Worm (Caenorhabditis elegans) whole organism, young adult: ENCODE data around the gene fbn-1.

Experiments used
- B0035.1 ChIP-seq: sonication (generic microtip); optimal IDR thresholded peaks from 2 replicates; lab custom pipeline; 2016; ENCODE audit warnings: missing genetic modification characterization, mild to moderate bottlenecking, missing compliant biosample characterization, missing genotype, missing genetic modification reagents
- C17E4.6 ChIP-seq: fragments of 200-800 bp; sonication (Bioruptor generic); IDR thresholded peaks from 2 replicates; pipeline ENCODE4 v1.3.6; 2022; ENCODE audit warnings: missing genetic modification reagents, missing genetic modification characterization, missing compliant biosample characterization
- F23B12.7 ChIP-seq: sonication (generic microtip); optimal IDR thresholded peaks from 2 replicates; lab custom pipeline; 2017; ENCODE audit warnings: missing genetic modification characterization, mild to moderate bottlenecking, missing compliant biosample characterization, antibody characterized with exemption, moderate library complexity; ENCODE audit not compliant: insufficient read depth
- F49E8.2 ChIP-seq: sonication (generic microtip); optimal IDR thresholded peaks from 3 replicates; lab custom pipeline; 2017; ENCODE audit warnings: missing genetic modification characterization, mild to moderate bottlenecking, missing compliant biosample characterization, antibody characterized with exemption, moderate library complexity; ENCODE audit not compliant: insufficient read depth
- F52B5.7 ChIP-seq: sonication (generic microtip); optimal IDR thresholded peaks from 2 replicates; lab custom pipeline; 2016; ENCODE audit warnings: mild to moderate bottlenecking, missing genetic modification characterization, missing compliant biosample characterization
- F57A8.1 ChIP-seq: fragments of 200-800 bp; sonication (Bioruptor generic); optimal IDR thresholded peaks from 2 replicates; lab custom pipeline; 2018; ENCODE audit warnings: mild to moderate bottlenecking, missing genetic modification characterization, moderate library complexity, missing compliant biosample characterization
- K12H6.12 ChIP-seq: fragments of 200-800 bp; sonication (Bioruptor generic); optimal IDR thresholded peaks from 2 replicates; lab custom pipeline; 2018; ENCODE audit warnings: mild to moderate bottlenecking, missing genetic modification characterization, missing compliant biosample characterization
- T26A5.8 ChIP-seq: sonication (generic microtip); optimal IDR thresholded peaks from 2 replicates; lab custom pipeline; 2016; ENCODE audit warnings: missing genetic modification characterization, missing compliant biosample characterization
- Y53F4B.3 ChIP-seq: fragments of 200-800 bp; sonication (Bioruptor generic); IDR thresholded peaks from 2 replicates; pipeline ENCODE4 v1.3.6; 2022; ENCODE audit warnings: missing genetic modification reagents, missing genetic modification characterization, missing compliant biosample characterization
- aptf-3 ChIP-seq: fragments of 200-800 bp; sonication (Bioruptor generic); IDR thresholded peaks from 2 replicates; pipeline ENCODE4 v1.3.6; 2022; ENCODE audit warnings: missing genetic modification characterization, missing compliant biosample characterization
- attf-5 ChIP-seq: fragments of 200-800 bp; sonication (Bioruptor generic); optimal IDR thresholded peaks from 2 replicates; lab custom pipeline; 2018; ENCODE audit warnings: mild to moderate bottlenecking, missing genetic modification characterization, missing compliant biosample characterization
- attf-6 ChIP-seq: fragments of 200-800 bp; sonication (Bioruptor generic); IDR thresholded peaks from 2 replicates; pipeline ENCODE4 v1.3.6; 2022; ENCODE audit warnings: missing genetic modification reagents, missing genetic modification characterization, missing compliant biosample characterization
- bed-1 ChIP-seq: fragments of 200-800 bp; sonication (Bioruptor generic); IDR thresholded peaks from 2 replicates; pipeline ENCODE4 v1.3.6; 2022; ENCODE audit warnings: missing genetic modification reagents, missing genetic modification characterization, missing compliant biosample characterization
- cebp-1 ChIP-seq, 2 experiments: fragments of 200-800 bp in 1 of 2; sonication (Bioruptor generic) in 1 of 2; sonication (generic microtip) in 1 of 2; IDR thresholded peaks in 1 of 2; optimal IDR thresholded peaks in 1 of 2; 2 replicates each; pipeline versions ENCODE4 v1.3.6 to Lab custom; 2017 to 2022; ENCODE audit warnings: missing compliant biosample characterization in 2 of 2, missing genetic modification characterization in 2 of 2, mild to moderate bottlenecking in 1 of 2, missing genetic modification reagents in 1 of 2, moderate library complexity in 1 of 2
- cebp-2 ChIP-seq: fragments of 200-800 bp; sonication (Bioruptor generic); IDR thresholded peaks from 2 replicates; pipeline ENCODE4 v1.3.6; 2022; ENCODE audit warnings: missing genetic modification characterization, missing compliant biosample characterization
- ceh-58 ChIP-seq: fragments of 200-800 bp; sonication (Bioruptor generic); IDR thresholded peaks from 2 replicates; pipeline ENCODE4 v1.3.6; 2022; ENCODE audit warnings: missing genetic modification characterization, missing compliant biosample characterization
- die-1 ChIP-seq: sonication (generic microtip); optimal IDR thresholded peaks from 2 replicates; lab custom pipeline; 2016; ENCODE audit warnings: missing genotype, mild to moderate bottlenecking, missing genetic modification characterization, missing compliant biosample characterization
- egl-18 ChIP-seq: fragments of 200-800 bp; sonication (Bioruptor generic); IDR thresholded peaks from 2 replicates; pipeline ENCODE4 v1.3.6; 2022; ENCODE audit warnings: missing genetic modification reagents, missing genetic modification characterization, missing compliant biosample characterization
- ets-4 ChIP-seq: fragments of 200-800 bp; sonication (Bioruptor generic); optimal IDR thresholded peaks from 2 replicates; lab custom pipeline; 2018; ENCODE audit warnings: mild to moderate bottlenecking, missing genetic modification characterization, missing compliant biosample characterization
- hlh-12 ChIP-seq: sonication (generic microtip); optimal IDR thresholded peaks from 2 replicates; lab custom pipeline; 2016; ENCODE audit warnings: missing genetic modification characterization, missing compliant biosample characterization
- hlh-26 ChIP-seq: fragments of 200-800 bp; sonication (Bioruptor generic); conservative IDR thresholded peaks from 2 replicates; pipeline ENCODE4 v1.3.6; 2022; ENCODE audit warnings: missing genetic modification reagents, missing genetic modification characterization, missing compliant biosample characterization
- lin-35 ChIP-seq, 3 experiments: fragments of 150-350 bp in 2 of 3; sonication (generic microtip) in 1 of 3; optimal IDR thresholded peaks; 2 replicates each; lab custom pipeline; 2014 to 2018; ENCODE audit warnings: missing biosample characterization in 3 of 3, missing genetic modification characterization in 3 of 3, missing genetic modification reagents in 3 of 3
- lin-54 ChIP-seq: fragments of 200-800 bp; sonication (Bioruptor generic); optimal IDR thresholded peaks from 2 replicates; lab custom pipeline; 2018; ENCODE audit warnings: mild to moderate bottlenecking, missing genetic modification characterization, missing compliant biosample characterization
- lir-1 ChIP-seq: fragments of 200-800 bp; sonication (Bioruptor generic); conservative IDR thresholded peaks from 2 replicates; pipeline ENCODE4 v1.3.6; 2022; ENCODE audit warnings: missing genetic modification reagents, missing genetic modification characterization, missing compliant biosample characterization
- lsy-27 ChIP-seq: sonication (generic microtip); optimal IDR thresholded peaks from 2 replicates; lab custom pipeline; 2017; ENCODE audit warnings: missing genetic modification characterization, mild to moderate bottlenecking, missing compliant biosample characterization, antibody characterized with exemption, missing genotype, borderline replicate concordance; ENCODE audit not compliant: insufficient read depth
- madf-3 ChIP-seq: fragments of 200-800 bp; sonication (Bioruptor generic); IDR thresholded peaks from 2 replicates; pipeline ENCODE4 v1.3.6; 2022; ENCODE audit warnings: missing genetic modification reagents, missing genetic modification characterization, missing compliant biosample characterization
- mcd-1 ChIP-seq: fragments of 200-800 bp; sonication (Bioruptor generic); IDR thresholded peaks from 2 replicates; pipeline ENCODE4 v1.3.6; 2022; ENCODE audit warnings: missing genetic modification reagents, missing genetic modification characterization, missing compliant biosample characterization
- mel-28 ChIP-seq: sonication (generic microtip); optimal IDR thresholded peaks from 2 replicates; lab custom pipeline; 2016; ENCODE audit warnings: borderline replicate concordance, mild to moderate bottlenecking, missing genetic modification characterization, missing compliant biosample characterization
- mes-4 ChIP-seq: sonication (generic microtip); optimal IDR thresholded peaks from 2 replicates; lab custom pipeline; 2016; ENCODE audit warnings: missing genotype, missing genetic modification characterization, missing compliant biosample characterization
- mxl-1 ChIP-seq: sonication (generic microtip); optimal IDR thresholded peaks from 2 replicates; lab custom pipeline; 2016; ENCODE audit warnings: missing genetic modification characterization, missing compliant biosample characterization
- nhr-120 ChIP-seq: fragments of 200-800 bp; sonication (Bioruptor generic); IDR thresholded peaks from 2 replicates; pipeline ENCODE4 v1.3.6; 2022; ENCODE audit warnings: missing genetic modification characterization, missing compliant biosample characterization
- nhr-27 ChIP-seq: fragments of 200-800 bp; sonication (Bioruptor generic); optimal IDR thresholded peaks from 2 replicates; lab custom pipeline; 2018; ENCODE audit warnings: mild to moderate bottlenecking, missing genetic modification characterization, moderate library complexity, missing compliant biosample characterization
- nhr-80 ChIP-seq: sonication (generic microtip); optimal IDR thresholded peaks from 2 replicates; lab custom pipeline; 2016; ENCODE audit warnings: missing genetic modification characterization, missing compliant biosample characterization
- pbrm-1 ChIP-seq: fragments of 200-800 bp; sonication (Bioruptor generic); IDR thresholded peaks from 2 replicates; pipeline ENCODE4 v1.3.6; 2022; ENCODE audit warnings: missing genetic modification reagents, missing genetic modification characterization, missing compliant biosample characterization
- snpc-4 ChIP-seq, 5 experiments: fragments of 150-350 bp in 1 of 5; sonication (generic microtip) in 4 of 5; optimal IDR thresholded peaks; 2 replicates each; lab custom pipeline; 2014 to 2018; ENCODE audit warnings: missing genetic modification characterization in 5 of 5, missing biosample characterization in 3 of 5, antibody characterized with exemption in 2 of 5, mild to moderate bottlenecking in 2 of 5, missing compliant biosample characterization in 2 of 5, missing genotype in 2 of 5, moderate library complexity in 2 of 5, missing genetic modification reagents in 1 of 5
- tbx-9 ChIP-seq: sonication (generic microtip); optimal IDR thresholded peaks from 2 replicates; lab custom pipeline; 2016; ENCODE audit warnings: borderline replicate concordance, missing genetic modification characterization, inconsistent platforms, missing compliant biosample characterization
- unc-62 ChIP-seq: fragments of 150-350 bp; optimal IDR thresholded peaks from 2 replicates; lab custom pipeline; 2014; ENCODE audit warnings: missing biosample characterization, missing genetic modification reagents, missing genetic modification characterization
- ztf-18 ChIP-seq: sonication (generic microtip); optimal IDR thresholded peaks from 2 replicates; lab custom pipeline; 2016; ENCODE audit warnings: missing genotype, mild to moderate bottlenecking, missing genetic modification characterization, missing compliant biosample characterization
- ztf-28 ChIP-seq: fragments of 200-800 bp; sonication (Bioruptor generic); IDR thresholded peaks from 2 replicates; pipeline ENCODE4 v1.3.6; 2022; ENCODE audit warnings: missing genetic modification reagents, missing genetic modification characterization, missing compliant biosample characterization

fbn-1 gene

ce11 chrIII:7618294-7618693 is 6.9 kb upstream of the fbn-1 start:
- TF ChIP-seq lin-54, result no peak
- no peak for TF ChIP-seq F49E8.2 (tag; lab: Kevin White, UChicago)
- no peak for TF ChIP-seq attf-5 (GFP tag; lab: Kevin White, UChicago)
- no peak for TF ChIP-seq nhr-120 (GFP tag; lab: Robert Waterston, UW)
- no peak for TF ChIP-seq die-1
- TF ChIP-seq tbx-9 (tag; lab: Kevin White, UChicago), result no peak
- TF ChIP-seq F23B12.7 (tag; lab: Kevin White, UChicago), result no peak
- no peak for TF ChIP-seq ztf-18
- no peak for TF ChIP-seq Y53F4B.3 (GFP tag; lab: Robert Waterston, UW)
- no peak for TF ChIP-seq K12H6.12
- TF ChIP-seq, all 124 proteins: peak for 0

- TF ChIP-seq F52B5.7 (tag; lab: Kevin White, UChicago), result no peak
- no peak for TF ChIP-seq die-1
- 0 out of 2 replicates have a peak, but pooled peaks have one; percentile 30 for TF ChIP-seq ceh-58 (GFP tag; lab: Robert Waterston, UW)
- no peak for TF ChIP-seq mxl-1 (tag; lab: Kevin White, UChicago)
- no peak for TF ChIP-seq nhr-27 (tag; lab: Kevin White, UChicago)
- TF ChIP-seq lsy-27 (tag; lab: Kevin White, UChicago), result no peak
- no peak for TF ChIP-seq cebp-2 (GFP tag; lab: Robert Waterston, UW)
- TF ChIP-seq snpc-4 (GFP tag; optimal IDR thresholded peaks at IDR 0.05; lab: Kevin White, UChicago), result no peak
- no peak for TF ChIP-seq snpc-4 (tag; optimal IDR thresholded peaks at IDR 0.05; lab: Kevin White, UChicago)
- TF ChIP-seq, all 124 proteins: peak for 1
Measured at ce11 chrIII:7619846-7620245, 5.3 kb upstream of the fbn-1 start.

ce11 chrIII:7621355-7621754 is 3.8 kb upstream of the fbn-1 start:
- peak; percentile 69 for TF ChIP-seq unc-62 (GFP tag; lab: Kevin White, UChicago)
- TF ChIP-seq mxl-1 (tag; lab: Kevin White, UChicago), result no peak

ce11 chrIII:7622922-7623321 is 2.3 kb upstream of the fbn-1 start:
- TF ChIP-seq lin-54 (no peak), lir-1 (GFP tag; lab: Robert Waterston, UW) (no peak), aptf-3 (no peak), ceh-58 (GFP tag; lab: Robert Waterston, UW) (no peak)
- TF ChIP-seq, all 124 proteins: peak for 0

ce11 chrIII:7641337-7641736 is 16.2 kb downstream of the fbn-1 start:
- TF ChIP-seq mcd-1 (GFP tag; lab: Robert Waterston, UW) (no peak), B0035.1 (tag; lab: Kevin White, UChicago) (no peak), lir-1 (GFP tag; lab: Robert Waterston, UW) (no peak), ets-4 (GFP tag; lab: Kevin White, UChicago) (no peak), C17E4.6 (GFP tag; lab: Robert Waterston, UW) (no peak), pbrm-1 (GFP tag; lab: Robert Waterston, UW) (no peak), nhr-80 (tag; lab: Kevin White, UChicago) (no peak)

ce11 chrIII:7642015-7642414 is 16.8 kb downstream of the fbn-1 start:
- TF ChIP-seq hlh-12 (tag; lab: Kevin White, UChicago), result peak; percentile 61
- no peak for TF ChIP-seq mel-28 (tag; lab: Kevin White, UChicago)
- TF ChIP-seq mes-4 (tag; lab: Kevin White, UChicago), result peak; percentile 1
- TF ChIP-seq bed-1 (GFP tag; lab: Robert Waterston, UW), result no peak
- no peak for TF ChIP-seq attf-6 (GFP tag; lab: Robert Waterston, UW)
- TF ChIP-seq egl-18 (GFP tag; lab: Robert Waterston, UW), result no peak
- TF ChIP-seq ets-4 (GFP tag; lab: Kevin White, UChicago), result no peak
- TF ChIP-seq lin-35 (GFP tag; optimal IDR thresholded peaks at IDR 0.05; lab: Kevin White, UChicago), result no peak
- TF ChIP-seq hlh-26, result no peak
- 0 out of 2 replicates have a peak, but pooled peaks have one; percentile 14 for TF ChIP-seq madf-3 (GFP tag; lab: Robert Waterston, UW)
- no peak for TF ChIP-seq T26A5.8 (tag; lab: Kevin White, UChicago)
- 0 out of 2 replicates have a peak, but pooled peaks have one; percentile 39 for TF ChIP-seq C17E4.6 (GFP tag; lab: Robert Waterston, UW)
- TF ChIP-seq ztf-28 (GFP tag; lab: Robert Waterston, UW), result 0 out of 2 replicates have a peak, but pooled peaks have one; percentile 42
- TF ChIP-seq cebp-1 (GFP tag; IDR thresholded peaks at IDR 0.05; lab: Robert Waterston, UW), result no peak
- TF ChIP-seq cebp-1 (tag; optimal IDR thresholded peaks at IDR 0.05; lab: Kevin White, UChicago), result peak; percentile 54
- no peak for TF ChIP-seq F57A8.1 (GFP tag; lab: Kevin White, UChicago)
